Worm (Caenorhabditis elegans) whole organism, young adult: Measurements from ENCODE around the gene mrpl-41.

Experiments
- B0261.1 ChIP-seq: sonication (generic microtip); optimal IDR thresholded peaks from 2 replicates; lab custom pipeline; 2016; ENCODE audit warnings: mild to moderate bottlenecking, missing genetic modification characterization, moderate library complexity, missing compliant biosample characterization
- F57A8.1 ChIP-seq: fragments of 200-800 bp; sonication (Bioruptor generic); optimal IDR thresholded peaks from 2 replicates; lab custom pipeline; 2018; ENCODE audit warnings: mild to moderate bottlenecking, missing genetic modification characterization, moderate library complexity, missing compliant biosample characterization
- F57C9.4 ChIP-seq: sonication (generic microtip); optimal IDR thresholded peaks from 2 replicates; lab custom pipeline; 2017; ENCODE audit warnings: mild to moderate bottlenecking, missing genetic modification characterization, missing compliant biosample characterization
- Y67H2A.10 ChIP-seq: fragments of 200-800 bp; sonication (Bioruptor generic); conservative IDR thresholded peaks from 2 replicates; pipeline ENCODE4 v1.3.6; 2022; ENCODE audit warnings: missing genetic modification reagents, missing genetic modification characterization, missing compliant biosample characterization
- ama-1 ChIP-seq, 3 experiments: fragments of 150-350 bp in 1 of 3; sonication (generic microtip) in 2 of 3; optimal IDR thresholded peaks; 2 replicates each; lab custom pipeline; 2014 to 2018; ENCODE audit warnings: missing biosample characterization in 2 of 3, missing genetic modification characterization in 2 of 3, missing genetic modification reagents in 2 of 3
- cebp-1 ChIP-seq, 2 experiments: fragments of 200-800 bp in 1 of 2; sonication (Bioruptor generic) in 1 of 2; sonication (generic microtip) in 1 of 2; IDR thresholded peaks in 1 of 2; optimal IDR thresholded peaks in 1 of 2; 2 replicates each; pipeline versions ENCODE4 v1.3.6 to Lab custom; 2017 to 2022; ENCODE audit warnings: missing compliant biosample characterization in 2 of 2, missing genetic modification characterization in 2 of 2, mild to moderate bottlenecking in 1 of 2, missing genetic modification reagents in 1 of 2, moderate library complexity in 1 of 2
- ceh-40 ChIP-seq: fragments of 200-800 bp; sonication (Bioruptor generic); IDR thresholded peaks from 2 replicates; pipeline ENCODE4 v1.3.6; 2022; ENCODE audit warnings: missing genetic modification characterization, missing compliant biosample characterization
- hmg-1.2 ChIP-seq: fragments of 200-800 bp; sonication (Bioruptor generic); IDR thresholded peaks from 2 replicates; pipeline ENCODE4 v1.3.6; 2022; ENCODE audit warnings: missing genetic modification reagents, missing genetic modification characterization, missing compliant biosample characterization
- hsf-1 ChIP-seq: fragments of 200-800 bp; sonication (Bioruptor generic); IDR thresholded peaks from 2 replicates; pipeline ENCODE4 v1.3.6; 2022; ENCODE audit warnings: missing genetic modification reagents, missing genetic modification characterization, missing compliant biosample characterization
- madf-6 ChIP-seq: fragments of 200-800 bp; sonication (Bioruptor generic); IDR thresholded peaks from 2 replicates; pipeline ENCODE4 v1.3.6; 2022; ENCODE audit warnings: missing genetic modification reagents, missing genetic modification characterization, missing compliant biosample characterization
- nhr-179 ChIP-seq: sonication (generic microtip); optimal IDR thresholded peaks from 2 replicates; lab custom pipeline; 2016; ENCODE audit warnings: mild to moderate bottlenecking, missing genetic modification characterization, missing compliant biosample characterization
- tbx-9 ChIP-seq: sonication (generic microtip); optimal IDR thresholded peaks from 2 replicates; lab custom pipeline; 2016; ENCODE audit warnings: borderline replicate concordance, missing genetic modification characterization, inconsistent platforms, missing compliant biosample characterization
- unc-62 ChIP-seq: fragments of 150-350 bp; optimal IDR thresholded peaks from 2 replicates; lab custom pipeline; 2014; ENCODE audit warnings: missing biosample characterization, missing genetic modification reagents, missing genetic modification characterization
- xnd-1 ChIP-seq: sonication (generic microtip); optimal IDR thresholded peaks from 2 replicates; lab custom pipeline; 2016; ENCODE audit warnings: missing genotype, missing genetic modification reagents, missing genetic modification characterization, missing compliant biosample characterization

- TF ChIP-seq B0261.1 (tag; lab: Kevin White, UChicago) (no peak), unc-62 (no peak), hmg-1.2 (GFP tag; lab: Robert Waterston, UW) (no peak), ama-1 (optimal IDR thresholded peaks at IDR 0.05; lab: Kevin White, UChicago) (no peak), ama-1 (GFP tag; optimal IDR thresholded peaks at IDR 0.05; lab: Kevin White, UChicago) (no peak), xnd-1 (tag; lab: Kevin White, UChicago) (no peak), ceh-40 (GFP tag; lab: Robert Waterston, UW) (no peak), tbx-9 (tag; lab: Kevin White, UChicago) (no peak), F57C9.4 (tag; lab: Kevin White, UChicago) (no peak), hsf-1 (GFP tag; lab: Robert Waterston, UW) (no peak), F57A8.1 (GFP tag; lab: Kevin White, UChicago) (no peak), madf-6 (GFP tag; lab: Robert Waterston, UW) (no peak), Y67H2A.10 (GFP tag; lab: Robert Waterston, UW) (no peak), cebp-1 (GFP tag; IDR thresholded peaks at IDR 0.05; lab: Robert Waterston, UW) (no peak), cebp-1 (tag; optimal IDR thresholded peaks at IDR 0.05; lab: Kevin White, UChicago) (no peak), nhr-179 (tag; lab: Kevin White, UChicago) (no peak)
These were observed 31.2 kb upstream of the mrpl-41 start, which contains the start of gene cat-2 for ce11 chrII:257519-257918.
